Fruit fly (Drosophila melanogaster) whole organism, adult: ENCODE results near the gene EMC4.

Experiments used
- CG11617 ChIP-seq: fragments of 200-800 bp; sonication (Bioruptor generic); optimal IDR thresholded peaks from 2 replicates; lab custom pipeline; 2017; ENCODE audit warnings: mild to moderate bottlenecking, missing biosample characterization, missing genetic modification reagents, missing genetic modification characterization
- CG12768 ChIP-seq: fragments of 200-800 bp; sonication (Bioruptor generic); optimal IDR thresholded peaks from 2 replicates; lab custom pipeline; 2017; ENCODE audit warnings: missing biosample characterization, missing genetic modification characterization, mild to moderate bottlenecking, moderate library complexity, missing genetic modification reagents
- CG14711 ChIP-seq: fragments of 200-800 bp; sonication (Bioruptor generic); optimal IDR thresholded peaks from 2 replicates; lab custom pipeline; 2018; ENCODE audit warnings: missing biosample characterization, mild to moderate bottlenecking, missing genetic modification characterization, moderate library complexity
- CG1620 ChIP-seq: fragments of 200-800 bp; sonication (Bioruptor generic); optimal IDR thresholded peaks from 2 replicates; lab custom pipeline; 2016; ENCODE audit warnings: missing biosample characterization, missing genetic modification characterization
- CG33017 ChIP-seq: fragments of 200-800 bp; sonication (Bioruptor generic); optimal IDR thresholded peaks from 2 replicates; lab custom pipeline; 2018; ENCODE audit warnings: missing biosample characterization, mild to moderate bottlenecking, missing genetic modification characterization, moderate library complexity
- CG5204 ChIP-seq: fragments of 200-800 bp; sonication (Bioruptor generic); optimal IDR thresholded peaks from 2 replicates; lab custom pipeline; 2016; ENCODE audit warnings: missing biosample characterization, missing genetic modification characterization
- CG7045 ChIP-seq: fragments of 200-800 bp; sonication (Bioruptor generic); optimal IDR thresholded peaks from 2 replicates; lab custom pipeline; 2017; ENCODE audit warnings: missing biosample characterization, mild to moderate bottlenecking, missing genetic modification characterization
- CG7101 ChIP-seq: fragments of 200-800 bp; sonication (Bioruptor generic); optimal IDR thresholded peaks from 2 replicates; lab custom pipeline; 2018; ENCODE audit warnings: missing biosample characterization, mild to moderate bottlenecking, missing genetic modification characterization, moderate library complexity
- Clk ChIP-seq: fragments of 200-800 bp; sonication (Bioruptor generic); optimal IDR thresholded peaks from 2 replicates; lab custom pipeline; 2017; ENCODE audit warnings: missing biosample characterization, missing genetic modification characterization
- Crg-1 ChIP-seq: fragments of 200-800 bp; sonication (Bioruptor generic); optimal IDR thresholded peaks from 2 replicates; lab custom pipeline; 2016; ENCODE audit warnings: missing biosample characterization, missing genetic modification characterization
- Hr96 ChIP-seq: fragments of 200-800 bp; sonication (Bioruptor generic); optimal IDR thresholded peaks from 2 replicates; lab custom pipeline; 2016; ENCODE audit warnings: missing biosample characterization, missing genetic modification characterization
- Mnt ChIP-seq: fragments of 200-800 bp; sonication (Bioruptor generic); optimal IDR thresholded peaks from 2 replicates; lab custom pipeline; 2016; ENCODE audit warnings: missing biosample characterization, mild to moderate bottlenecking, missing genetic modification characterization
- bab1 ChIP-seq: fragments of 200-800 bp; sonication (Bioruptor generic); optimal IDR thresholded peaks from 3 replicates; lab custom pipeline; 2019; ENCODE audit warnings: missing biosample characterization, mild to moderate bottlenecking, missing genetic modification characterization, moderate library complexity
- cic ChIP-seq: fragments of 200-800 bp; sonication (Bioruptor generic); optimal IDR thresholded peaks from 2 replicates; lab custom pipeline; 2017; ENCODE audit warnings: missing biosample characterization, mild to moderate bottlenecking, missing genetic modification characterization, moderate library complexity
- cnc ChIP-seq, 2 experiments: fragments of >200 bp; optimal IDR thresholded peaks; 2 replicates each; lab custom pipeline; 2017
- kay ChIP-seq: fragments of 200-800 bp; sonication (Bioruptor generic); peaks from one replicate; lab custom pipeline; 2016; ENCODE audit warnings: missing biosample characterization, missing genetic modification characterization, borderline replicate concordance
- ovo ChIP-seq: fragments of 200-800 bp; sonication (Bioruptor generic); optimal IDR thresholded peaks from 2 replicates; lab custom pipeline; 2016; ENCODE audit warnings: missing biosample characterization, missing genetic modification characterization
- pad ChIP-seq: fragments of 200-800 bp; sonication (Bioruptor generic); optimal IDR thresholded peaks from 3 replicates; lab custom pipeline; 2017; ENCODE audit warnings: missing biosample characterization, missing genetic modification characterization, mild to moderate bottlenecking, moderate library complexity, missing genetic modification reagents
- tj ChIP-seq: fragments of 200-800 bp; sonication (Bioruptor generic); optimal IDR thresholded peaks from 3 replicates; lab custom pipeline; 2017; ENCODE audit warnings: missing biosample characterization, mild to moderate bottlenecking, missing genetic modification characterization, moderate library complexity
- toe ChIP-seq: fragments of 200-800 bp; sonication (Bioruptor generic); optimal IDR thresholded peaks from 2 replicates; lab custom pipeline; 2016; ENCODE audit warnings: missing biosample characterization, missing genetic modification characterization

Gene EMC4

dm6 chr3L:22863367-22864078 is 4.5 kb downstream of the EMC4 start, which contains the start of gene CG33169:
Gene CG33169, plus strand, starts transcription at chr3L:22863864.
- TF ChIP-seq CG33017 (tag; lab: Kevin White, UChicago) (peak; percentile 69), kay (GFP tag; lab: Kevin White, UChicago) (peak; percentile 94), bab1 (GFP tag; lab: Kevin White, UChicago) (peak; percentile 88), pad (peak; percentile 82), cic (GFP tag; lab: Kevin White, UChicago) (peak; percentile 84), CG7101 (tag; lab: Kevin White, UChicago) (peak; percentile 88), Clk (GFP tag; lab: Kevin White, UChicago) (peak; percentile 74), CG14711 (tag; lab: Kevin White, UChicago) (peak; percentile 63), Crg-1 (peak; percentile 92), cnc (optimal IDR thresholded peaks at IDR 0.05; lab: Kevin White, UChicago) (no peak), CG12768 (GFP tag; lab: Kevin White, UChicago) (peak; percentile 87), CG11617 (GFP tag; lab: Kevin White, UChicago) (no peak), CG7045 (GFP tag; lab: Kevin White, UChicago) (peak; percentile 68), tj (peak; percentile 45), toe (GFP tag; lab: Kevin White, UChicago) (peak; percentile 77), CG1620 (GFP tag; lab: Kevin White, UChicago) (peak; percentile 96), Hr96 (peak; percentile 80), CG5204 (GFP tag; lab: Kevin White, UChicago) (no peak), Mnt (peak; percentile 89), ovo (GFP tag; lab: Kevin White, UChicago) (peak; percentile 87)

dm6 chr3L:22860487-22860886 is 7.6 kb downstream of the EMC4 start, which contains the start of gene CG13239:
Gene CG13239, plus strand, starts transcription at chr3L:22860787.
- TF ChIP-seq CG12768 (GFP tag; lab: Kevin White, UChicago) (no peak), CG5204 (GFP tag; lab: Kevin White, UChicago) (no peak), Clk (GFP tag; lab: Kevin White, UChicago) (no peak)

- no peak for TF ChIP-seq CG14711 (tag; lab: Kevin White, UChicago)
- TF ChIP-seq Crg-1, result no peak
- TF ChIP-seq cnc (optimal IDR thresholded peaks at IDR 0.05; lab: Kevin White, UChicago), result no peak
- no peak for TF ChIP-seq Mnt
Observed at dm6 chr3L:22856009-22856477, 12.0 kb downstream of the EMC4 start, which contains the start of gene CG32459. Gene CG32459, minus strand, starts transcription at chr3L:22856059.

dm6 chr3L:22853412-22853811 is 14.6 kb downstream of the EMC4 start, which contains the start of gene CG32462:
Gene CG32462, minus strand, starts transcription at chr3L:22853512.
- TF ChIP-seq ovo (GFP tag; lab: Kevin White, UChicago), result no peak

DNA sequence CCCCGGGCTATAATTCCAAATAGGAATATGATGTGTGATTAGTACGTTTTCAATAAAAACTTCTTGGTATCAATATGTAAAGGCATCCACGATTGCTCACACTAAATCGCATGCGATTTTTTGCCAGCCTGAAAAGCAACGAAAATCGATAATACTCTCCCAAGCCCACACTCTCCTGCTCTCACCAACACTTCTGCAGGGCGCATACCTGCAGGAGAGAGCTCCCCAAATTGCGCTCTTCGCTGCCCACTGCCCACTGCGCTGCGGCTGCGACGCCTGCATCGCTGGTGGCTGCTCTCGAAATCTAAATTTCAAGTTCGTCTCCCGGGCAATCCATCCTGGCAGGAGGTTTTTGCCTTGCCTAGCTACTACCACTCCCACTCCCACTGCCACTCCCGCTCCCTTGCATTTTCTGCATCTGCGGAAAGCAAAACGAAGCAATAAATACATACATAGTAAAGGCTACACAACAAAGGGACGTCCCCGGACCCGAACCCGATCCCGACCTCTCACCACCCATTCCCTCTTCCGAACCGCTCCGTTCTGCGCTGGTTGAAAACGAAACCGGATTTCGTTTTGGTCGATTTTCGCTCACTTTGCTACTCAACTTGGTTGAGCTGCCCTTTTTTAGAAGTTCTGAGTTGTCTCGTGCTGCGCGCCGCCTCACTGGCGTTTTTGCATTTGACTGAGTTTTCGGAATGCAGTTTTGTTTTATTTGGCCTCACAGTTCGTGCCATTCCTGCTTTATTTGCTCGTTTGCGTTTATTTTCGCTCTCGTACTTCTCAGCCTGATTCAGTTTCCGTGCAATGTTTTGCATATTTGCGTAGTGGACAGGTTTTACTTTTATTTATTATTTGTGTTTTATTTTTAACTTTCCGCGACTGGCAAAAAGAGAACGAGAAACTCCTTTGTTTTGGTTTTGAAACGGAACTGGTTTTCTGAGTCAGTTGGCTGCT is 16.6 kb downstream of the EMC4 start:
- TF ChIP-seq cnc (optimal IDR thresholded peaks at IDR 0.05; lab: Kevin White, UChicago) (no peak), CG14711 (tag; lab: Kevin White, UChicago) (no peak), Clk (GFP tag; lab: Kevin White, UChicago) (no peak), Mnt (no peak), tj (peak; percentile 95), CG5204 (GFP tag; lab: Kevin White, UChicago) (no peak)

DNA sequence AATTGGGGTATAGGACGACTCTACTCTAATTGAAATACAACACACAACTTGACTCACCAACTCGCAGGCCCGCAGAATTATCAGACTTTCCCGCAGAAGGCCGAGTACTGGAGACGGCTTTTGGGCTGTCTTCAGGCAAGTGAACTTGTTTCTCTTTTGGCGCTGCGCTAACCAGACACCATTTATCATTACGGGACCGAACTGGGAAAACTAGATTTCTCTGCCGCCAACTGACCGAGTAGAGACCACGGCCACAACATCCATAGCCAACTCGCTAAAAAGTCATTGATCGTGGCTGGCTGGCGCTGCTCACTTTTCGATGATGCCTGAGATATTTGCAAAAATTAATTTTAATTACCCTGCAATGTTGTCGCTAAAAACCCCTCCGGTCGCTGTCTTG is 19.1 kb downstream of the EMC4 start:
- TF ChIP-seq CG12768 (GFP tag; lab: Kevin White, UChicago) (no peak), Crg-1 (no peak), pad (no peak), CG5204 (GFP tag; lab: Kevin White, UChicago) (no peak), Mnt (no peak), Clk (GFP tag; lab: Kevin White, UChicago) (no peak), ovo (GFP tag; lab: Kevin White, UChicago) (no peak), CG11617 (GFP tag; lab: Kevin White, UChicago) (no peak), CG14711 (tag; lab: Kevin White, UChicago) (no peak), cic (GFP tag; lab: Kevin White, UChicago) (no peak)

- TF ChIP-seq bab1 (GFP tag; lab: Kevin White, UChicago), result peak; percentile 33
- peak; percentile 11 for TF ChIP-seq CG14711 (tag; lab: Kevin White, UChicago)
- no peak for TF ChIP-seq tj
Observed at dm6 chr3L:22847679-22848118, 20.3 kb downstream of the EMC4 start.
